Worm (Caenorhabditis elegans) whole organism, mixed stage, embryonic: Measurements from ENCODE around the gene srv-8.

Experiments
- elt-1 ChIP-seq: sonication (generic microtip); optimal IDR thresholded peaks from 2 replicates; lab custom pipeline; 2017; ENCODE audit warnings: missing genetic modification characterization, mild to moderate bottlenecking, missing compliant biosample characterization, antibody characterized with exemption, moderate library complexity, borderline replicate concordance; ENCODE audit not compliant: insufficient read depth
- elt-3 ChIP-seq: fragments of 150-350 bp; optimal IDR thresholded peaks from 2 replicates; lab custom pipeline; 2014; ENCODE audit warnings: missing biosample characterization, missing genetic modification characterization
- nhr-237 ChIP-seq: fragments of 150-350 bp; optimal IDR thresholded peaks from 2 replicates; lab custom pipeline; 2014; ENCODE audit warnings: missing biosample characterization, missing genetic modification characterization
- nhr-28 ChIP-seq: fragments of 150-350 bp; optimal IDR thresholded peaks from 2 replicates; lab custom pipeline; 2014; ENCODE audit warnings: missing biosample characterization, missing genetic modification characterization
- unc-39 ChIP-seq: fragments of 150-350 bp; optimal IDR thresholded peaks from 2 replicates; lab custom pipeline; 2014; ENCODE audit warnings: missing biosample characterization, missing genetic modification characterization

DNA sequence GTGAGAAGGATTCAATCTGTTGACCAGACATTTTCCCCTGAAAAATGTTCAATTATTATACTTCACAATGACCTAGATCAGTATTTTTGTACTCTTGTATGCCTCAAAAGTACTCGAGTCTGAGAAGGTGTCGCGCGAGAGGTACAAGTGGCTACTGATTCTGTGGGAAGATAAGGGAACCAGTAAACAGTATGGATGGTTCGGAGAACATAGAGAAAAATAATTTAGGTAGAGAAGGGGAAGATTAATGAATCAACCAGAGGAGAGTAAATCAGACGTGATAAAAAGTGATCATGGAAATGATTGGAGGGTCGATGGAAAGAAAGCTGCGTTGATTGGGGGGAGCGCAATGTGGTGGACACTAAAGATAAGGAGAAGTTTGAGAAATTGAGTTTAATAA is 31.1 kb downstream of the srv-8 start:
- TF ChIP-seq elt-1 (tag; lab: Kevin White, UChicago) (peak; percentile 78), nhr-237 (tag; lab: Kevin White, UChicago) (no peak), unc-39 (tag; lab: Kevin White, UChicago) (no peak), elt-3 (tag; lab: Kevin White, UChicago) (no peak), nhr-28 (tag; lab: Kevin White, UChicago) (no peak)
